Fruit fly (Drosophila melanogaster) Kc167 (cell line): Measurements from ENCODE around the gene CG31262.

ENCODE experiments used
- insv ChIP-seq: fragments of >200 bp; optimal IDR thresholded peaks from 3 replicates; lab custom pipeline; 2018; ENCODE audit warnings: missing external identifiers
- ttk ChIP-seq: sonication (Bioruptor generic); optimal IDR thresholded peaks from 2 replicates; lab custom pipeline; 2017; ENCODE audit warnings: missing external identifiers

DNA sequence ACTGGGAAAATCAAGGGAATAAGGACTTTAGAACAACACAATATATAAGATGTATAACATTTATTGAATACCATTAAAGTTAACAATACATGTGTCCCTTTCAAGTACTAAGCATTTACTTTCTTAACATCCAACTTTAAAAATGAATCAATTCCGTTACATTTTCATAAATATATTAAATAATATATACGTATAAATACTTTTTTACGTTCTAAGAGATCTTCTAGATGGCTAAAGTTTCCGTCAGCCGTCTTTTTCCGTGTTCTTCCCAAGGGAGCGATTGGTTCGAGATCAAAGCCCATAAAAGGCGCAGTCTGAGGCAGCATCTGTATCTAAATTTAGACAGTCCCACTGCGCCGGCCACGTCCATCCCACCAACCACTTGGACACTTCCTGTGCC lies 16.1 kb downstream of the CG31262 start:
- TF ChIP-seq ttk (lab: Kevin White, UChicago), result no peak
- no peak for TF ChIP-seq insv (lab: Kevin White, UChicago)
